Fruit fly (Drosophila melanogaster) whole organism, embryonic: Measurements from ENCODE around the gene rno.
A peak's percentile ranks its signal among the peaks of the same experiment; 100 is the strongest.

Experiments used
- Awh ChIP-seq: fragments of 200-800 bp; sonication (Bioruptor generic); IDR thresholded peaks from 2 replicates; pipeline ENCODE4, ENCODE4 v1.3.6; 2022; ENCODE audit warnings: missing biosample characterization, missing genetic modification characterization
- C15 ChIP-seq: fragments of 200-800 bp; sonication (Bioruptor generic); IDR thresholded peaks from 3 replicates; pipeline ENCODE4 v1.3.6; 2022; ENCODE audit warnings: missing biosample characterization, missing genetic modification characterization
- CG10366 ChIP-seq: fragments of 200-800 bp; sonication (Bioruptor generic); IDR thresholded peaks from 2 replicates; pipeline ENCODE4 v1.3.6; 2022; ENCODE audit warnings: missing biosample characterization, missing genetic modification characterization
- CG10431 ChIP-seq: fragments of 200-800 bp; sonication (Bioruptor generic); optimal IDR thresholded peaks from 3 replicates; lab custom pipeline; 2018; ENCODE audit warnings: missing biosample characterization, mild to moderate bottlenecking, missing genetic modification characterization
- CG12236 ChIP-seq: fragments of 200-800 bp; sonication (Bioruptor generic); optimal IDR thresholded peaks from 2 replicates; lab custom pipeline; 2016; ENCODE audit warnings: missing biosample characterization, missing genetic modification characterization
- CG1233 ChIP-seq: fragments of 200-800 bp; sonication (Bioruptor generic); optimal IDR thresholded peaks from 4 replicates; lab custom pipeline; 2018; ENCODE audit warnings: missing biosample characterization, mild to moderate bottlenecking, missing genetic modification characterization
- CG13296 ChIP-seq: fragments of 200-800 bp; sonication (Bioruptor generic); optimal IDR thresholded peaks from 3 replicates; lab custom pipeline; 2018; ENCODE audit warnings: missing biosample characterization, mild to moderate bottlenecking, missing genetic modification characterization
- CG14965 ChIP-seq: fragments of 200-800 bp; sonication (Bioruptor generic); optimal IDR thresholded peaks from 2 replicates; lab custom pipeline; 2016; ENCODE audit warnings: missing biosample characterization, missing genetic modification characterization, borderline replicate concordance
- CG17829 ChIP-seq: fragments of 200-800 bp; optimal IDR thresholded peaks from 2 replicates; lab custom pipeline; 2019; ENCODE audit warnings: missing biosample characterization, mild to moderate bottlenecking, missing genetic modification characterization, moderate library complexity
- CG18476 ChIP-seq: fragments of 200-800 bp; sonication (Bioruptor generic); optimal IDR thresholded peaks from 2 replicates; lab custom pipeline; 2016; ENCODE audit warnings: missing biosample characterization, mild to moderate bottlenecking, missing genetic modification characterization
- CG18764 ChIP-seq: fragments of 200-800 bp; sonication (Bioruptor generic); optimal IDR thresholded peaks from 3 replicates; lab custom pipeline; 2016; ENCODE audit warnings: missing biosample characterization, missing genetic modification characterization
- CG30020 ChIP-seq: fragments of 200-800 bp; optimal IDR thresholded peaks from 2 replicates; lab custom pipeline; 2019; ENCODE audit warnings: missing biosample characterization, mild to moderate bottlenecking, missing genetic modification characterization, moderate library complexity
- CG30403 ChIP-seq: fragments of 200-800 bp; sonication (Bioruptor generic); optimal IDR thresholded peaks from 3 replicates; lab custom pipeline; 2016; ENCODE audit warnings: missing biosample characterization, missing genetic modification characterization
- CG30431 ChIP-seq: fragments of 200-800 bp; sonication (Bioruptor generic); optimal IDR thresholded peaks from 2 replicates; lab custom pipeline; 2017; ENCODE audit warnings: missing biosample characterization, missing genetic modification characterization
- CG32772 ChIP-seq: fragments of 200-800 bp; sonication (Bioruptor generic); IDR thresholded peaks from 2 replicates; pipeline ENCODE4 v1.3.6; 2022; ENCODE audit warnings: missing biosample characterization, missing genetic modification characterization
- CG43689 ChIP-seq: fragments of 200-800 bp; sonication (Bioruptor generic); IDR thresholded peaks from 2 replicates; pipeline ENCODE4 v1.3.6; 2022; ENCODE audit warnings: missing biosample characterization, missing genetic modification characterization
- CG7357 ChIP-seq: fragments of 200-800 bp; sonication (Bioruptor generic); IDR thresholded peaks from 3 replicates; pipeline ENCODE4 v1.3.6; 2022; ENCODE audit warnings: missing biosample characterization, missing genetic modification characterization
- CG8924 ChIP-seq: fragments of 200-800 bp; optimal IDR thresholded peaks from 3 replicates; lab custom pipeline; 2019; ENCODE audit warnings: missing biosample characterization, mild to moderate bottlenecking, missing genetic modification characterization, moderate library complexity
- Dek ChIP-seq: fragments of 200-800 bp; sonication (Bioruptor generic); optimal IDR thresholded peaks from 3 replicates; lab custom pipeline; 2019; ENCODE audit warnings: missing biosample characterization, mild to moderate bottlenecking, missing genetic modification characterization, moderate library complexity
- Doc3 ChIP-seq: fragments of 200-800 bp; sonication (Bioruptor generic); IDR thresholded peaks from 3 replicates; pipeline ENCODE4 v1.3.6; 2022; ENCODE audit warnings: missing biosample characterization, missing genetic modification characterization; ENCODE audit not compliant: partially characterized antibody
- Ets65A ChIP-seq: fragments of 200-800 bp; sonication (Bioruptor generic); peaks from one replicate; lab custom pipeline; 2016; ENCODE audit warnings: missing biosample characterization, missing genetic modification characterization
- Hey ChIP-seq: fragments of 200-800 bp; sonication (Bioruptor generic); optimal IDR thresholded peaks from 3 replicates; lab custom pipeline; 2018; ENCODE audit warnings: missing biosample characterization, mild to moderate bottlenecking, missing genetic modification characterization
- Jarid2 ChIP-seq: fragments of 200-800 bp; sonication (Bioruptor generic); optimal IDR thresholded peaks from 3 replicates; lab custom pipeline; 2017; ENCODE audit warnings: mild to moderate bottlenecking, missing biosample characterization, missing genetic modification reagents, missing genetic modification characterization
- Lpt ChIP-seq: fragments of >200 bp; optimal IDR thresholded peaks from 2 replicates; lab custom pipeline; 2018; ENCODE audit warnings: missing biosample characterization, missing genetic modification characterization
- NFAT ChIP-seq: fragments of 200-800 bp; sonication (Bioruptor generic); IDR thresholded peaks from 2 replicates; pipeline ENCODE4 v1.3.6; 2022; ENCODE audit warnings: missing biosample characterization, missing genetic modification characterization
- Poxn ChIP-seq: fragments of 200-800 bp; sonication (Bioruptor generic); IDR thresholded peaks from 2 replicates; pipeline ENCODE4 v1.3.6; 2022; ENCODE audit warnings: missing biosample characterization, missing genetic modification characterization
- Rfx ChIP-seq: fragments of 200-800 bp; sonication (Bioruptor generic); IDR thresholded peaks from 2 replicates; pipeline ENCODE4 v1.3.6; 2022; ENCODE audit warnings: missing biosample characterization, missing genetic modification characterization
- Rx ChIP-seq: fragments of 200-800 bp; sonication (Bioruptor generic); IDR thresholded peaks from 2 replicates; pipeline ENCODE4 v1.3.6; 2022; ENCODE audit warnings: missing biosample characterization, missing genetic modification characterization
- Sry-β ChIP-seq: fragments of 200-800 bp; sonication (Bioruptor generic); optimal IDR thresholded peaks from 2 replicates; lab custom pipeline; 2018; ENCODE audit warnings: missing biosample characterization, mild to moderate bottlenecking, missing genetic modification characterization, moderate library complexity
- al ChIP-seq: fragments of 200-800 bp; sonication (Bioruptor generic); IDR thresholded peaks from 2 replicates; pipeline ENCODE4 v1.3.6; 2022; ENCODE audit warnings: missing biosample characterization, missing genetic modification characterization
- az2 ChIP-seq: fragments of 200-800 bp; sonication (Bioruptor generic); optimal IDR thresholded peaks from 3 replicates; lab custom pipeline; 2016; ENCODE audit warnings: missing biosample characterization, missing genetic modification characterization
- bcd ChIP-seq: fragments of 200-800 bp; sonication (Bioruptor generic); optimal IDR thresholded peaks from 2 replicates; lab custom pipeline; 2017; ENCODE audit warnings: missing biosample characterization, mild to moderate bottlenecking, missing genetic modification characterization
- br ChIP-seq: fragments of >200 bp; optimal IDR thresholded peaks from 2 replicates; lab custom pipeline; 2017
- cato ChIP-seq: fragments of 200-800 bp; sonication (Bioruptor generic); optimal IDR thresholded peaks from 2 replicates; lab custom pipeline; 2016; ENCODE audit warnings: missing biosample characterization, missing genetic modification characterization, borderline replicate concordance
- dmrt99B ChIP-seq: fragments of 200-800 bp; sonication (Bioruptor generic); optimal IDR thresholded peaks from 2 replicates; lab custom pipeline; 2018; ENCODE audit warnings: missing biosample characterization, mild to moderate bottlenecking, missing genetic modification characterization, moderate library complexity
- dpn ChIP-seq, 2 experiments: fragments of 200-800 bp; sonication (Bioruptor generic); optimal IDR thresholded peaks; 3 replicates each; lab custom pipeline; 2016; ENCODE audit warnings: missing biosample characterization in 2 of 2, missing genetic modification characterization in 2 of 2
- gem ChIP-seq: fragments of 200-800 bp; sonication (Bioruptor generic); optimal IDR thresholded peaks from 2 replicates; lab custom pipeline; 2019; ENCODE audit warnings: missing biosample characterization, mild to moderate bottlenecking, missing genetic modification characterization, moderate library complexity
- gro ChIP-seq: fragments of 200-800 bp; sonication (Bioruptor generic); optimal IDR thresholded peaks from 2 replicates; lab custom pipeline; 2016; ENCODE audit warnings: missing biosample characterization, missing genetic modification characterization
- hbn ChIP-seq: fragments of 200-800 bp; sonication (Bioruptor generic); IDR thresholded peaks from 2 replicates; pipeline ENCODE4 v1.3.6; 2022; ENCODE audit warnings: missing biosample characterization, missing genetic modification characterization; ENCODE audit not compliant: partially characterized antibody
- kah ChIP-seq: fragments of 200-800 bp; sonication (Bioruptor generic); optimal IDR thresholded peaks from 2 replicates; lab custom pipeline; 2018; ENCODE audit warnings: missing biosample characterization, mild to moderate bottlenecking, missing genetic modification characterization
- lilli ChIP-seq: fragments of 200-800 bp; sonication (Bioruptor generic); optimal IDR thresholded peaks from 3 replicates; lab custom pipeline; 2016; ENCODE audit warnings: missing biosample characterization, missing genetic modification characterization
- mld ChIP-seq: fragments of 200-800 bp; sonication (Bioruptor generic); IDR thresholded peaks from 3 replicates; pipeline ENCODE4 v1.3.6; 2022; ENCODE audit warnings: missing biosample characterization, missing genetic modification characterization; ENCODE audit not compliant: partially characterized antibody
- pfk ChIP-seq: fragments of 200-800 bp; sonication (Bioruptor generic); optimal IDR thresholded peaks from 2 replicates; lab custom pipeline; 2018; ENCODE audit warnings: missing biosample characterization, mild to moderate bottlenecking, missing genetic modification characterization, moderate library complexity
- ranshi ChIP-seq: fragments of 200-800 bp; sonication (Bioruptor generic); IDR thresholded peaks from 2 replicates; pipeline ENCODE4 v1.3.6; 2022; ENCODE audit warnings: missing biosample characterization, missing genetic modification characterization
- sc ChIP-seq, 3 experiments: fragments of >200 bp in 2 of 3; fragments of 200-800 bp in 1 of 3; sonication (Bioruptor generic) in 1 of 3; optimal IDR thresholded peaks; 2 replicates in 2 of 3; 3 replicates in 1 of 3; lab custom pipeline; 2017; ENCODE audit warnings: mild to moderate bottlenecking in 1 of 3, missing biosample characterization in 1 of 3, missing genetic modification characterization in 1 of 3, missing genetic modification reagents in 1 of 3
- sd ChIP-seq: fragments of 200-800 bp; sonication (Bioruptor generic); optimal IDR thresholded peaks from 3 replicates; lab custom pipeline; 2018; ENCODE audit warnings: missing biosample characterization, mild to moderate bottlenecking, missing genetic modification characterization, moderate library complexity
- sens ChIP-seq: fragments of 200-800 bp; sonication (Bioruptor generic); peaks from one replicate; lab custom pipeline; 2016; ENCODE audit warnings: missing biosample characterization, missing genetic modification characterization
- shn ChIP-seq: fragments of 200-800 bp; sonication (Bioruptor generic); optimal IDR thresholded peaks from 3 replicates; lab custom pipeline; 2016; ENCODE audit warnings: missing biosample characterization, missing genetic modification characterization
- sna ChIP-seq: fragments of 200-800 bp; sonication (Bioruptor generic); IDR thresholded peaks from 2 replicates; pipeline ENCODE4 v1.3.6; 2022; ENCODE audit warnings: missing biosample characterization, missing genetic modification characterization; ENCODE audit not compliant: partially characterized antibody
- tup ChIP-seq: fragments of 200-800 bp; sonication (Bioruptor generic); optimal IDR thresholded peaks from 2 replicates; lab custom pipeline; 2016; ENCODE audit warnings: missing biosample characterization, mild to moderate bottlenecking, missing genetic modification characterization, moderate library complexity
- vnd ChIP-seq: fragments of 200-800 bp; sonication (Bioruptor generic); IDR thresholded peaks from 3 replicates; pipeline ENCODE4 v1.3.6; 2022; ENCODE audit warnings: missing biosample characterization, missing genetic modification characterization; ENCODE audit not compliant: partially characterized antibody

Gene rno

DNA sequence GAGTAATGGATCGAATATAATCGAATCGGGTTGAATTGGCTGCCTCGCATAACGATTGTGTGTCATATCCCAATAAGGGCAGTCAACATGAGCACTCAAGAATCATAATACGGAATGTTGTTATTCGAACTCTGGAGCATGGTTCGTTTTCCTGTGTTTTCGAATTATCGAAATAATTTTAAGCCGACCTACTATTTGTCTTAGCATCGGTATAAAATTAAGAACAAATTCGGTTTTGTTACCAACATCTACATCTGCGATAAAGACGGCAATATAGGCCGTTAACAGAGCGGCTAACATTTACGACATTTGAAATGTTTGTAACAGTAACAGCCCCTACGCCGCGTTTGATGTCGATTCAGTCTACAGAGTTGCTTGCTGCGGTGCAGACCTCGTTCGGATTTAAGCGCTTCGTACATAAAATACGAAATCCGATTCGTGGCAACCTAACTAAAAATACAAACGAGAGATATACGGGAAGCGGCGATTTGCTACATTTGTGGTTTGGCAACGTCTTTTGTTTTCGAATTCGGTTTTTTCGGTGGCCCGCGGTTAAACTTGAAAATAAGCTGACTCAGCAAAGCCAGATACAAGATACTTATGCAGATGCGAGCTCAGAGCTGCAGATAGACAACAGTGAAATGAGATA lies 39.0 kb downstream of the rno start (continued):
- TF ChIP-seq Jarid2 (GFP tag; lab: Kevin White, UChicago) (peak; percentile 95), tup (GFP tag; lab: Kevin White, UChicago) (no peak), CG30431 (GFP tag; lab: Kevin White, UChicago) (no peak), kah (no peak), shn (GFP tag; lab: Kevin White, UChicago) (no peak), dpn (GFP tag; optimal IDR thresholded peaks at IDR 0.05; lab: Kevin White, UChicago) (no peak), CG30020 (no peak), lilli (no peak), CG8924 (peak; percentile 32), CG30403 (no peak), Rx (no peak), CG18764 (GFP tag; lab: Kevin White, UChicago) (no peak), dmrt99B (tag; lab: Kevin White, UChicago) (no peak), al (GFP tag; lab: Robert Waterston, UW) (no peak), sd (tag; lab: Kevin White, UChicago) (peak; percentile 5), sens (GFP tag; lab: Kevin White, UChicago) (peak; percentile 22), br (lab: Kevin White, UChicago) (no peak), CG17829 (tag; lab: Kevin White, UChicago) (no peak), sna (GFP tag; lab: Robert Waterston, UW) (no peak), Sry-β (GFP tag; lab: Kevin White, UChicago) (no peak), Awh (GFP tag; lab: Robert Waterston, UW) (no peak), C15 (no peak), cato (GFP tag; lab: Kevin White, UChicago) (no peak), Ets65A (GFP tag; lab: Kevin White, UChicago) (no peak), NFAT (GFP tag; lab: Robert Waterston, UW) (peak; percentile 36; the same call in 1 of the 2 replicates), Doc3 (GFP tag; lab: Robert Waterston, UW) (no peak), CG12236 (GFP tag; lab: Kevin White, UChicago) (no peak), gem (tag; lab: Kevin White, UChicago) (no peak), Rfx (peak; percentile 24; the same call in 1 of the 2 replicates), Poxn (GFP tag; lab: Robert Waterston, UW) (no peak), ranshi (no peak), Hey (no peak), gro (peak; percentile 61), CG7357 (GFP tag; lab: Robert Waterston, UW) (no peak), sc (optimal IDR thresholded peaks at IDR 0.05; lab: Kevin White, UChicago) (no peak), sc (GFP tag; optimal IDR thresholded peaks at IDR 0.05; lab: Kevin White, UChicago) (no peak), CG32772 (no peak), hbn (GFP tag; lab: Robert Waterston, UW) (no peak), bcd (no peak), mld (GFP tag; lab: Robert Waterston, UW) (no peak), CG14965 (GFP tag; lab: Kevin White, UChicago) (no peak), az2 (GFP tag; lab: Kevin White, UChicago) (no peak), Dek (no peak), CG10366 (GFP tag; lab: Robert Waterston, UW) (no peak), pfk (GFP tag; lab: Kevin White, UChicago) (peak; percentile 17), Lpt (GFP tag; lab: Kevin White, UChicago) (no peak), CG1233 (GFP tag; lab: Kevin White, UChicago) (no peak), CG13296 (GFP tag; lab: Kevin White, UChicago) (peak; percentile 55), vnd (GFP tag; lab: Robert Waterston, UW) (no peak), CG18476 (GFP tag; lab: Kevin White, UChicago) (no peak), CG10431 (GFP tag; lab: Kevin White, UChicago) (no peak), CG43689 (GFP tag; lab: Robert Waterston, UW) (no peak)
